Worm (Caenorhabditis elegans) whole organism, early embryonic: Measurements from ENCODE around the gene F11G11.15.

ENCODE experiments used
- B0310.2 ChIP-seq: sonication (generic microtip); optimal IDR thresholded peaks from 2 replicates; lab custom pipeline; 2016; ENCODE audit warnings: mild to moderate bottlenecking, missing genetic modification characterization, missing compliant biosample characterization
- aly-1 ChIP-seq: sonication (generic microtip); optimal IDR thresholded peaks from 2 replicates; lab custom pipeline; 2016; ENCODE audit warnings: missing genetic modification characterization, missing compliant biosample characterization
- ama-1 ChIP-seq: fragments of 150-350 bp; optimal IDR thresholded peaks from 2 replicates; lab custom pipeline; 2014
- ceh-13 ChIP-seq: fragments of 200-800 bp; sonication (Bioruptor generic); optimal IDR thresholded peaks from 2 replicates; lab custom pipeline; 2018; ENCODE audit warnings: mild to moderate bottlenecking, missing genetic modification characterization, missing compliant biosample characterization
- ceh-36 ChIP-seq: sonication (generic microtip); optimal IDR thresholded peaks from 2 replicates; lab custom pipeline; 2016; ENCODE audit warnings: missing genetic modification characterization, inconsistent platforms, missing compliant biosample characterization
- ets-7 ChIP-seq: sonication (generic microtip); optimal IDR thresholded peaks from 2 replicates; lab custom pipeline; 2016; ENCODE audit warnings: missing genotype, missing genetic modification characterization, missing compliant biosample characterization
- flt-1 ChIP-seq: fragments of 200-800 bp; sonication (Bioruptor generic); IDR thresholded peaks from 2 replicates; pipeline ENCODE4 v1.3.6; 2022; ENCODE audit warnings: missing genetic modification characterization, missing compliant biosample characterization
- hmbx-1 ChIP-seq: sonication (generic microtip); optimal IDR thresholded peaks from 2 replicates; lab custom pipeline; 2016; ENCODE audit warnings: mild to moderate bottlenecking, missing genetic modification characterization, missing compliant biosample characterization
- pes-1 ChIP-seq: fragments of 200-800 bp; sonication (Bioruptor generic); IDR thresholded peaks from 2 replicates; pipeline ENCODE4 v1.3.6; 2022; ENCODE audit warnings: missing genetic modification reagents, missing genetic modification characterization, missing compliant biosample characterization
- scrt-1 ChIP-seq: fragments of 200-800 bp; sonication (Bioruptor generic); IDR thresholded peaks from 2 replicates; pipeline ENCODE4 v1.3.6; 2022; ENCODE audit warnings: missing genetic modification characterization, missing compliant biosample characterization
- tbx-11 ChIP-seq: fragments of 200-800 bp; sonication (Bioruptor generic); IDR thresholded peaks from 2 replicates; pipeline ENCODE4 v1.3.6; 2022; ENCODE audit warnings: missing genetic modification characterization, missing compliant biosample characterization
- tbx-37 ChIP-seq: fragments of 200-800 bp; sonication (Bioruptor generic); conservative IDR thresholded peaks from 2 replicates; pipeline ENCODE4 v1.3.6; 2022; ENCODE audit warnings: missing genetic modification reagents, missing genetic modification characterization, missing compliant biosample characterization
- tra-4 ChIP-seq: sonication (generic microtip); optimal IDR thresholded peaks from 2 replicates; lab custom pipeline; 2017; ENCODE audit warnings: missing genetic modification characterization, missing compliant biosample characterization

DNA sequence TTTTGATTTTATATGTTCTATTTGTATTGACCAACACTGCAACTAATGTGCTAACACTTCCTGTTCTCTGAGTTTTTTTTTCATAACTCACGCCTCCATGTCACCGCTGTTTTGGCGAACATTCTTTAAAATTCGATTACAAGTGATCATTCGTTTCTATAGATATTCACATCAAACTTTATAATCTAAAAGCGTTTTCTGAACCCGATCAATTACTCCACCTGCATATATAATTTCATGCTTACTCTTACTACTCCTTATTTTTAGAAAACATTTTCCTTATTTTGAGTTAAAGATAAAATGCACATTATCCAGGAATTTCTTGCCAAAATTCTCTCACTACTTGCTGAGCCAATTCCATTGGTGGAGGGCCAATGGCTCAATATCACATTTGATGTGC is 11.3 kb downstream of the F11G11.15 start, which contains the start of gene R05F9.7:
- TF ChIP-seq ama-1 (lab: Kevin White, UChicago): no peak
- no peak for TF ChIP-seq pes-1 (GFP tag; lab: Robert Waterston, UW)
- no peak for TF ChIP-seq ets-7 (tag; lab: Kevin White, UChicago)
- TF ChIP-seq hmbx-1 (tag; lab: Kevin White, UChicago): no peak
- no peak for TF ChIP-seq ceh-13 (GFP tag; lab: Kevin White, UChicago)
- no peak for TF ChIP-seq tra-4 (tag; lab: Kevin White, UChicago)
- TF ChIP-seq flt-1 (GFP tag; lab: Robert Waterston, UW): no peak
- TF ChIP-seq aly-1 (tag; lab: Kevin White, UChicago): no peak
- TF ChIP-seq B0310.2 (tag; lab: Kevin White, UChicago): no peak
- TF ChIP-seq scrt-1 (GFP tag; lab: Robert Waterston, UW): no peak
- no peak for TF ChIP-seq tbx-37 (GFP tag; lab: Robert Waterston, UW)
- TF ChIP-seq ceh-36 (tag; lab: Kevin White, UChicago): no peak
- TF ChIP-seq tbx-11: no peak
